Worm (Caenorhabditis elegans): ENCODE data around the gene srx-80.

DNA sequence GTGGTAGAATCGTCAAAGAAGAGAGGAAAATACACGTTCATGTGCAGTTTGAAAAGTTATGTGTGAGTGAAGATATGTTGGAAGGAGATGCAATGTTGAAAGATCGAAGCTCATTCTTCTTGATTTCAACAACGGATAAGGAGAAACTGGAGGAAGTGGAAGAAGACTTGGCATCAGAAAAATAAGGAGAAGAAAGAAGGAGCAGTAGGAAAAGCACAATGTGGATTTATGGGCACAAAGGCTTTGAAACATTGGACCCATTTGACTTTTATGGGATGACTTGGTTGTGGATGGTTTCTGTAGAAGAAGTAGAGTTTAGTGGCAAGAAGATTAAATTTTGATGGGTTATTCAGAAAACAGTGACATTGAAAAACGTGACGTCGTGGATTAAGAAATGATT is 26.6 kb downstream of the srx-80 start:
- TF ChIP-seq aly-2 (tag; optimal IDR thresholded peaks at IDR 0.05) (no peak), lsy-2 (tag; optimal IDR thresholded peaks at IDR 0.05) (no peak), ztf-11 (tag; optimal IDR thresholded peaks at IDR 0.05) (no peak), nhr-12 (tag; optimal IDR thresholded peaks at IDR 0.05) (no peak), mab-5 (tag; optimal IDR thresholded peaks at IDR 0.05) (peak; percentile 58), R02D3.7 (tag; optimal IDR thresholded peaks at IDR 0.05) (no peak)
